Fruit fly (Drosophila melanogaster): ENCODE measurements around the gene Anp.

Anp gene

DNA sequence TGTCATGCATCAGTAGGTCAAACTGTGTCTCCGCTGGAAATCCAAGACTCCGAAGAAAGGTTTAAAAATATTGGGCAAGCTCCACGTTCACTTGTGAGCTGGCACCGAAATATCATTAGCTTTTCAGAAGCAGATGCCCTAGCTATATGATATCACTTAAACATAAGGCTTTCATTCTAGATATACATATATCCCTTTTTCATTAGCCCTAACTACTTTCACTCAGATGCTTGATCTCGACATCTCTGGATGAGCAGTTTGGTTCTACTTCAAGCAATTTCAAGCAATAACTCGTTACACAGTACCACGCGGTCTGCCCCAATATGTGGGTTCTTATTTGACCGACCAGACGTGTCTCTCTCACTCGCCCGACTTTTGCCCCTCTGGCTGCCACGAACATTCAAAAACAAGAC is 18.3 kb upstream of the Anp start (continued):
- peak; percentile 60 for TF ChIP-seq CG18619 (GFP tag; optimal IDR thresholded peaks at IDR 0.05)
- TF ChIP-seq disco-r (GFP tag; optimal IDR thresholded peaks at IDR 0.05), result no peak
- peak; percentile 8 for TF ChIP-seq HmgZ (tag; optimal IDR thresholded peaks at IDR 0.05)
- no peak for TF ChIP-seq CG18011 (GFP tag; optimal IDR thresholded peaks at IDR 0.05)
- TF ChIP-seq Sry-δ (GFP tag; optimal IDR thresholded peaks at IDR 0.05), result no peak
- TF ChIP-seq CG9932 (GFP tag; IDR thresholded peaks at IDR 0.05), result 0 out of 2 replicates have a peak, but pooled peaks have one; percentile 1
- TF ChIP-seq Hmx (GFP tag; optimal IDR thresholded peaks at IDR 0.05), result no peak
- TF ChIP-seq CHES-1-like (GFP tag; optimal IDR thresholded peaks at IDR 0.05), result peak; percentile 19
- TF ChIP-seq Pdp1 (GFP tag; optimal IDR thresholded peaks at IDR 0.05), result peak; percentile 45 to 65
- 0 out of 3 replicates have a peak, but pooled peaks have one; percentile 34 for TF ChIP-seq CG11695 (GFP tag; IDR thresholded peaks at IDR 0.05)
- peak; percentile 31 for TF ChIP-seq ewg (GFP tag; optimal IDR thresholded peaks at IDR 0.05)
- no peak for TF ChIP-seq CG4854 (GFP tag; optimal IDR thresholded peaks at IDR 0.05)
- TF ChIP-seq Ets97D (GFP tag; optimal IDR thresholded peaks at IDR 0.05), result peak; percentile 21
- TF ChIP-seq CG7963 (GFP tag; IDR thresholded peaks at IDR 0.05; ENCODE audit: partially characterized antibody), result no peak
- peak; percentile 32 for TF ChIP-seq Chrac-16 (GFP tag; optimal IDR thresholded peaks at IDR 0.05)
- TF ChIP-seq CG7839 (tag; optimal IDR thresholded peaks at IDR 0.05), result peak; percentile 73
- TF ChIP-seq CG6272 (GFP tag; IDR thresholded peaks at IDR 0.05), result no peak
- no peak for TF ChIP-seq Elba2 (GFP tag; optimal IDR thresholded peaks at IDR 0.05)
- no peak for TF ChIP-seq Atf6 (GFP tag; IDR thresholded peaks at IDR 0.05)
- no peak; the same call in 1 of the 2 replicates for TF ChIP-seq vvl (GFP tag; IDR thresholded peaks at IDR 0.05)
- peak; percentile 12 for TF ChIP-seq CG8924 (tag; optimal IDR thresholded peaks at IDR 0.05)
- peak; percentile 38 for TF ChIP-seq slou (GFP tag; optimal IDR thresholded peaks at IDR 0.05)
- no peak for TF ChIP-seq tin (GFP tag; optimal IDR thresholded peaks at IDR 0.05)
- peak; percentile 45 for TF ChIP-seq Sox102F (GFP tag; optimal IDR thresholded peaks at IDR 0.05)
- TF ChIP-seq gfzf (GFP tag; optimal IDR thresholded peaks at IDR 0.05), result no peak
- peak; percentile 34 for TF ChIP-seq az2 (GFP tag; optimal IDR thresholded peaks at IDR 0.05)
- no peak for TF ChIP-seq CG13287 (GFP tag; IDR thresholded peaks at IDR 0.05; ENCODE audit: partially characterized antibody)
- peak; percentile 57 for TF ChIP-seq Antp (GFP tag; optimal IDR thresholded peaks at IDR 0.05)
- no peak for TF ChIP-seq Taf1 (GFP tag; IDR thresholded peaks at IDR 0.05)
- no peak for TF ChIP-seq CG6813 (GFP tag; optimal IDR thresholded peaks at IDR 0.05)
- peak; percentile 24 for TF ChIP-seq bab2 (GFP tag; optimal IDR thresholded peaks at IDR 0.05)
- TF ChIP-seq Jarid2 (GFP tag; optimal IDR thresholded peaks at IDR 0.05), result no peak
- TF ChIP-seq zfh2 (GFP tag; optimal IDR thresholded peaks at IDR 0.05), result peak; percentile 32
- TF ChIP-seq dpn (GFP tag; optimal IDR thresholded peaks at IDR 0.05), result peak in 1 of 2 experiments; percentile 55
- no peak for TF ChIP-seq CG6689 (GFP tag; IDR thresholded peaks at IDR 0.05)

dm6 chr3R:30193826-30194225 is 15.9 kb upstream of the Anp start:
- TF ChIP-seq CG9932 (GFP tag; IDR thresholded peaks at IDR 0.05) (no peak), CG10209 (GFP tag; optimal IDR thresholded peaks at IDR 0.05) (peak; percentile 0), wek (GFP tag; optimal IDR thresholded peaks at IDR 0.05) (peak; percentile 42), Med (GFP tag) (peak; percentile 82), sens (GFP tag) (peak; percentile 55), CG15011 (GFP tag; optimal IDR thresholded peaks at IDR 0.05) (no peak), CG7963 (GFP tag; IDR thresholded peaks at IDR 0.05; ENCODE audit: partially characterized antibody) (no peak), CG15514 (GFP tag; optimal IDR thresholded peaks at IDR 0.05) (peak; percentile 1), CG8290 (GFP tag; optimal IDR thresholded peaks at IDR 0.05) (no peak), CG8290 (tag; optimal IDR thresholded peaks at IDR 0.05) (peak in 1 of 2 experiments; percentile 50), stc (GFP tag; IDR thresholded peaks at IDR 0.05) (peak; percentile 22; the same call in 1 of the 2 replicates), ci (GFP tag; IDR thresholded peaks at IDR 0.05) (peak; percentile 48; the same call in 2 of the 3 replicates), CG32767 (GFP tag; IDR thresholded peaks at IDR 0.05) (peak; percentile 13; the same call in 1 of the 2 replicates), CG2678 (tag; optimal IDR thresholded peaks at IDR 0.05) (no peak), CG12071 (GFP tag; optimal IDR thresholded peaks at IDR 0.05) (peak; percentile 36), ATbp (GFP tag; optimal IDR thresholded peaks at IDR 0.05) (peak; percentile 38), caup (GFP tag; optimal IDR thresholded peaks at IDR 0.05; ENCODE audit: severe bottlenecking) (peak; percentile 6), HHEX (GFP tag; optimal IDR thresholded peaks at IDR 0.05) (peak; percentile 15), CG12769 (tag; optimal IDR thresholded peaks at IDR 0.05) (peak; percentile 15)
